Worm (Caenorhabditis elegans): ENCODE measurements around the gene col-2.

col-2 gene

DNA sequence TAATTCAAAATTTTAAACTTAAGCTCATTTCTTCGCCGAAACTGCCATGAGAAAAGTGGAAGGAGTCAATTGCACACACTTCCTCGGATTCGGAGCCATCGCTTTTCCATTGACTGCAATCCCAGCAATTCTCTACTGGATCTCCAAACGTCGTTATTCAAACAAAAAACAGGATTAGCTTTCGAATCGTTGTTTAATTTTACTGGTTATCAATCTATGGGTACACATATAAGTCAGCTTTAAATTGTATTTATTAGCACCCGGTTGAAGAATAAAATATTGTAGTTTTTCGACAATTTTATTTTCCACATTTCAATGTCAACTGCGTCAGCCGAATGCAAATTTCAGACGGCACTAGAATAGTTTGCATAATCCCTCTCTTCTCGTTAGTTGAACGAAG lies 44.7 kb upstream of the col-2 start, which contains the start of gene glt-3:
glt-3 (plus strand) TSS at position 301 of the 400 bp plus-strand sequence.
- TF ChIP-seq aha-1 (tag) (no peak), skn-1 (tag; optimal IDR thresholded peaks at IDR 0.05) (no peak), lim-7 (GFP tag; IDR thresholded peaks at IDR 0.05) (no peak), mxl-3 (GFP tag; optimal IDR thresholded peaks at IDR 0.05) (no peak)

DNA sequence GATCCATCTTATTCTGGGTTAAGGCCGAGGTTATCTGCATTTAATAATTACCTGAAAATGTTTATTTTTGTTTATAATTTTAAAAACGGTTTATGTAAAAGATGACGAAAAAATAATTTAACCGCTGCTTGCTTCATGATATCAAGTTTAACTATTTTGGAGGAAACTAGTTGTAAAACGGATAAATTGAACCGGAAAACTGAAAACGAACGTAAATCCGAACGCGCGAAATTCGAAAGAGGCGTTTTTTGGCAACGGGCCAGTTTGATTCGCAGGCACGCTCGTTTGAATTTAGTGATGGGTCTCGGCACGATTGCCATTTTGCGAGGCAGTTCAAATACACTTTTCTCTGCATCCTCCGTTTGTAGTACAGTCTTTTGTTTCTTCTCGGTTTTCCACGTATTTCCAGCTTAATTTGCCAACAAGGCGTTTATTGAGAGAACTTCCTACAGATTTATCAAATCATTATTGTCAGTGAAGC lies 43.7 kb upstream of the col-2 start, which contains the start of the genes gtbp-1 and K08F4.3:
gtbp-1 (minus strand) TSS at position 51 of the 481 bp plus-strand sequence.
K08F4.3 (plus strand) TSS at position 352 of the 481 bp plus-strand sequence.
- TF ChIP-seq F49E8.2 (tag; optimal IDR thresholded peaks at IDR 0.05; ENCODE audit: borderline replicate concordance) (no peak), nhr-11 (tag; optimal IDR thresholded peaks at IDR 0.05) (peak; percentile 60), aly-2 (tag; optimal IDR thresholded peaks at IDR 0.05) (no peak), mxl-3 (GFP tag; optimal IDR thresholded peaks at IDR 0.05) (peak; percentile 13), mdl-1 (tag; optimal IDR thresholded peaks at IDR 0.05) (peak in 1 of 2 experiments; percentile 8), zfp-3 (GFP tag; conservative IDR thresholded peaks at IDR 0.05) (no peak), unc-130 (GFP tag; optimal IDR thresholded peaks at IDR 0.05) (peak; percentile 32), F10B5.3 (tag; optimal IDR thresholded peaks at IDR 0.05) (no peak), ama-1 (optimal IDR thresholded peaks at IDR 0.05) (peak; percentile 16), zag-1 (tag; optimal IDR thresholded peaks at IDR 0.05) (no peak), spr-3 (GFP tag; optimal IDR thresholded peaks at IDR 0.05) (no peak), dpl-1 (GFP tag; optimal IDR thresholded peaks at IDR 0.05) (peak; percentile 90), ceh-44 (GFP tag; IDR thresholded peaks at IDR 0.05) (no peak), hmg-1.1 (GFP tag; IDR thresholded peaks at IDR 0.05) (no peak; the same call in 1 of the 2 replicates), ceh-20 (GFP tag; IDR thresholded peaks at IDR 0.05) (0 out of 2 replicates have a peak, but pooled peaks have one; percentile 22), nhr-6 (tag; optimal IDR thresholded peaks at IDR 0.05) (peak; percentile 69), ces-1 (GFP tag; optimal IDR thresholded peaks at IDR 0.05) (no peak), nhr-48 (tag; optimal IDR thresholded peaks at IDR 0.05) (no peak), pha-4 (GFP tag; IDR thresholded peaks at IDR 0.05) (no peak), pha-4 (tag; optimal IDR thresholded peaks at IDR 0.05) (peak; percentile 59), lin-1 (GFP tag; IDR thresholded peaks at IDR 0.05) (no peak), nhr-77 (tag; optimal IDR thresholded peaks at IDR 0.05) (peak; percentile 66), lin-13 (GFP tag; optimal IDR thresholded peaks at IDR 0.05) (peak; percentile 55), madf-5 (GFP tag; IDR thresholded peaks at IDR 0.05) (no peak), fkh-10 (GFP tag; optimal IDR thresholded peaks at IDR 0.05) (no peak), aha-1 (tag) (peak; percentile 98), ZK546.5 (tag; optimal IDR thresholded peaks at IDR 0.05) (peak in 1 of 2 experiments; percentile 85), Y5F2A.4 (GFP tag; optimal IDR thresholded peaks at IDR 0.05) (no peak), snpc-4 (tag; optimal IDR thresholded peaks at IDR 0.05) (no peak), zfp-2 (tag; optimal IDR thresholded peaks at IDR 0.05) (peak; percentile 72), nhr-76 (tag; optimal IDR thresholded peaks at IDR 0.05) (no peak), sdz-12 (GFP tag; optimal IDR thresholded peaks at IDR 0.05) (no peak), ztf-7 (tag; optimal IDR thresholded peaks at IDR 0.05) (no peak), rbr-2 (tag; optimal IDR thresholded peaks at IDR 0.05) (peak; percentile 57), nhr-102 (tag; optimal IDR thresholded peaks at IDR 0.05) (no peak), lir-3 (tag; optimal IDR thresholded peaks at IDR 0.05) (no peak)

- TF ChIP-seq aha-1 (tag) (peak; percentile 60), ceh-20 (GFP tag; IDR thresholded peaks at IDR 0.05) (no peak)
These were observed 43.2 kb upstream of the col-2 start for ce11 chrIV:10128446-10128845.

DNA sequence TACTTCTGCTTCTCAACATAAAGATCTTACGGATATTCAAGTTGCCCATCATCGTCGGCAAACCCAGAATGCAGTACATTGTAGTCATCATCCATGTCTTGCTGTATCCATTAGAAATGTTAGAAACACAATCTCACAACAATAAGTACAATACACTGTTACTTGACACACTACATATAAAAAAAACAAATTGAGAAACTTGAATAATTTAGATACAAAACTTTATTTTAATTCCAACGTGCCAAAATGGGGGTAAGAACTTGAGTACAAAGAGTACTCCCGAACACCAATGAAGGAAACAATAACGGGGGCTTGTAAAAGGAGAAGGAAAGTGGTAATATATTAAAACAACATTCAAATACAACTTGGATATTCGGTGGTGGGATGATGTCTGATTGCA lies 41.3 kb upstream of the col-2 start, which contains the start of gene ctf-18:
ctf-18 (minus strand) TSS at position 101 of the 400 bp plus-strand sequence.
- TF ChIP-seq pqm-1 (tag; optimal IDR thresholded peaks at IDR 0.05), result no peak
- no peak for TF ChIP-seq zip-2 (tag; optimal IDR thresholded peaks at IDR 0.05)
- TF ChIP-seq ces-1 (GFP tag; optimal IDR thresholded peaks at IDR 0.05), result no peak
- no peak for TF ChIP-seq dpl-1 (GFP tag; optimal IDR thresholded peaks at IDR 0.05)
- peak; percentile 43 for TF ChIP-seq aha-1 (tag)
- TF ChIP-seq ama-1 (optimal IDR thresholded peaks at IDR 0.05), result peak; percentile 60
- TF ChIP-seq ceh-20 (GFP tag; IDR thresholded peaks at IDR 0.05), result no peak
- TF ChIP-seq egl-43 (GFP tag; IDR thresholded peaks at IDR 0.05), result no peak
- no peak for TF ChIP-seq skn-1 (tag; optimal IDR thresholded peaks at IDR 0.05)
- TF ChIP-seq saeg-2 (GFP tag; IDR thresholded peaks at IDR 0.05), result no peak
- TF ChIP-seq lir-3 (tag; optimal IDR thresholded peaks at IDR 0.05), result no peak
- no peak for TF ChIP-seq daf-19 (GFP tag; conservative IDR thresholded peaks at IDR 0.05)

All from whole organism, L4 larva.